Worm (Caenorhabditis elegans) whole organism, young adult: ENCODE measurements around the gene F59A6.3.

Source experiments
- ceh-100 ChIP-seq: fragments of 200-800 bp; sonication (Bioruptor generic); IDR thresholded peaks from 2 replicates; pipeline ENCODE4 v1.3.6; 2022; ENCODE audit warnings: missing genetic modification reagents, missing genetic modification characterization, missing compliant biosample characterization
- pha-4 ChIP-seq: fragments of 150-350 bp; sonication (generic microtip); optimal IDR thresholded peaks from 2 replicates; lab custom pipeline; 2014; ENCODE audit warnings: missing biosample characterization, missing genetic modification reagents, missing genetic modification characterization

ce11 chrII:5049249-5049648, 41.1 kb downstream of the F59A6.3 start:
- TF ChIP-seq pha-4 (tag; lab: Kevin White, UChicago) (no peak), ceh-100 (no peak)
